Fruit fly (Drosophila melanogaster): ENCODE results near the gene B-H1.

Gene B-H1

DNA sequence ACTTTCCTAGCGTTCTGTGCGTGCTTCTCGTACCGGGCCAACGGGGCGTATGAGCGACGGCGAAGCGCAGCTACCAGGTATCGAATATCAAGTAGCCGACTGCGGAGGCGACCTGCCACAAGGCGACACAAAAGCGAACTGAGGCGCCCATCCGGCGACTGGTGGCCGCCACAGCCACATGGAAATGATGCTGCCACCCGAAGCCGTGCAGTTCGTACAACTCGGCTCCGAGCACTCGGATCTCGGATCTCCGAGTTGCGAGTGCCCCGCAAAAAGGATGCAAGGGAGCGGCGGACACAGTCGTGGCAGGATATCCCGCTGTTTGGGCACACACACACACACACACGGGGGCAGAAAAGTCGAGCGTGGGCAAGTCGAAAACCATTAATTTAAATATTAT is 46.6 kb downstream of the B-H1 start, which contains the start of the genes CG12994 and CG46464:
Gene CG12994, minus strand, starts transcription at position 115 of the 400 bp plus-strand sequence.
Gene CG46464, minus strand, starts transcription at position 115 of the 400 bp plus-strand sequence.
- no peak for TF ChIP-seq cic (GFP tag; optimal IDR thresholded peaks at IDR 0.05)

DNA sequence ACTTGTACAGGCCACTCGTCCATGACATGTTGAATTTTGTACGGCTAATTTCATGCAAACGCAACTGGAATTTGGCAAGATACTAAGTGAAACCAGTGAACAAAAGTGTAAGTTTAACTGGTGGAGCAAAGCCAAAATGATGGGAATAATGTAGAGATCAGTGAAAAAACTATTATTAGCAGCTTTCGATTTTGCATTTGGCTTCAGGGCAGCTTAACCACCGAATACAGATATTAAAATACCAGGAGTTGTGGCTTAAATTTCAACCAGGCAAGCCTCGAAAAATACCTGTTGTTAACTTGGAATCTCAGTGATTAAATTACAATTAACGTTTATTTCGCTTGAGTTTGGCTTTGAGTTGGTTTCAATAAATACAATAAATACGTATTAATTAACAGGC is 51.4 kb downstream of the B-H1 start, which contains the start of gene p-cup:
Gene p-cup, minus strand, starts transcription at position 101 of the 400 bp plus-strand sequence.
- TF ChIP-seq CG1620 (GFP tag; optimal IDR thresholded peaks at IDR 0.05) (no peak), cnc (optimal IDR thresholded peaks at IDR 0.05) (no peak), pad (GFP tag; optimal IDR thresholded peaks at IDR 0.05) (no peak), CG7101 (tag; optimal IDR thresholded peaks at IDR 0.05) (no peak), Hr96 (GFP tag; optimal IDR thresholded peaks at IDR 0.05) (no peak), kay (GFP tag; ENCODE audit: borderline replicate concordance) (no peak), bab1 (GFP tag; optimal IDR thresholded peaks at IDR 0.05) (no peak), Mnt (GFP tag; optimal IDR thresholded peaks at IDR 0.05) (no peak), tj (GFP tag; optimal IDR thresholded peaks at IDR 0.05) (no peak), Crg-1 (GFP tag; optimal IDR thresholded peaks at IDR 0.05) (no peak), CG7045 (GFP tag; optimal IDR thresholded peaks at IDR 0.05) (no peak), CG14711 (tag; optimal IDR thresholded peaks at IDR 0.05) (no peak), CG12768 (GFP tag; optimal IDR thresholded peaks at IDR 0.05) (no peak), toe (GFP tag; optimal IDR thresholded peaks at IDR 0.05) (no peak), CG33017 (tag; optimal IDR thresholded peaks at IDR 0.05) (no peak)

dm6 chrX:17452443-17452842 is 55.2 kb downstream of the B-H1 start, which contains the start of gene CG8568:
TSS of gene CG8568 (minus strand) at chrX:17452543.
- TF ChIP-seq CG14711 (tag; optimal IDR thresholded peaks at IDR 0.05) (no peak), CG7101 (tag; optimal IDR thresholded peaks at IDR 0.05) (no peak), kay (GFP tag; ENCODE audit: borderline replicate concordance) (no peak), tj (GFP tag; optimal IDR thresholded peaks at IDR 0.05) (no peak), cic (GFP tag; optimal IDR thresholded peaks at IDR 0.05) (no peak), Crg-1 (GFP tag; optimal IDR thresholded peaks at IDR 0.05) (no peak), CG5204 (GFP tag; optimal IDR thresholded peaks at IDR 0.05) (no peak), CG12768 (GFP tag; optimal IDR thresholded peaks at IDR 0.05) (no peak), toe (GFP tag; optimal IDR thresholded peaks at IDR 0.05) (no peak)
